Comparison of ENCODE assay signal across 7 worm cellular contexts in genomic region chrX:2731416-2731815, ce11.
A peak's percentile ranks its signal among the peaks of the same experiment; 100 is the strongest.
TF ChIP-seq lines count a peak whose summit lies in the region.

No protein-coding gene starts in this region.

TF ChIP-seq in whole organism, L1 larva, 84 proteins besides CTCF, POLR2A, EP300 and RAD21:
- TF ChIP-seq xbp-1 (tag; optimal IDR thresholded peaks at IDR 0.05; lab: Kevin White, UChicago) = no peak
- no peak for TF ChIP-seq nhr-12 (tag; optimal IDR thresholded peaks at IDR 0.05; lab: Kevin White, UChicago)
- no peak for TF ChIP-seq ztf-4 (tag; optimal IDR thresholded peaks at IDR 0.05; lab: Kevin White, UChicago)
- TF ChIP-seq vab-15 (tag; optimal IDR thresholded peaks at IDR 0.05; lab: Kevin White, UChicago) = peak; percentile 6
- TF ChIP-seq ceh-8 (GFP tag; optimal IDR thresholded peaks at IDR 0.05; lab: Kevin White, UChicago) = peak; percentile 90
- TF ChIP-seq dsc-1 (tag; optimal IDR thresholded peaks at IDR 0.05; lab: Kevin White, UChicago) = peak; percentile 22
- peak; percentile 49 for TF ChIP-seq lin-14 (GFP tag; optimal IDR thresholded peaks at IDR 0.05; lab: Kevin White, UChicago)
TF ChIP-seq in whole organism, L1 larva: peak in this region for 4.

TF ChIP-seq in whole organism, L3 larva, 47 proteins besides CTCF, POLR2A, EP300 and RAD21:
- no peak for TF ChIP-seq skn-1 (tag; optimal IDR thresholded peaks at IDR 0.05; lab: Kevin White, UChicago)
- TF ChIP-seq hmg-11 (tag; optimal IDR thresholded peaks at IDR 0.05; lab: Kevin White, UChicago) = peak; percentile 28
- peak; percentile 37 for TF ChIP-seq nfya-1 (tag; optimal IDR thresholded peaks at IDR 0.05; lab: Kevin White, UChicago; ENCODE audit: insufficient read depth)
TF ChIP-seq in whole organism, L3 larva: peak in this region for 2.

TF ChIP-seq in whole organism, L4 larva, 104 proteins besides CTCF, POLR2A, EP300 and RAD21:
- TF ChIP-seq hmg-1.1 (GFP tag; IDR thresholded peaks at IDR 0.05; lab: Robert Waterston, UW) = 0 out of 2 replicates have a peak, but pooled peaks have one; percentile 38
- TF ChIP-seq ceh-62 (tag; optimal IDR thresholded peaks at IDR 0.05; lab: Kevin White, UChicago) = no peak
- TF ChIP-seq set-16 (GFP tag; IDR thresholded peaks at IDR 0.05; lab: Robert Waterston, UW) = peak; percentile 96

TF ChIP-seq in whole organism, early embryonic, 17 proteins besides CTCF, POLR2A, EP300 and RAD21:
- TF ChIP-seq ceh-36 (tag; optimal IDR thresholded peaks at IDR 0.05; lab: Kevin White, UChicago) (no peak), hmbx-1 (tag; optimal IDR thresholded peaks at IDR 0.05; lab: Kevin White, UChicago) (no peak), aly-1 (tag; optimal IDR thresholded peaks at IDR 0.05; lab: Kevin White, UChicago) (no peak), ceh-13 (GFP tag; optimal IDR thresholded peaks at IDR 0.05; lab: Kevin White, UChicago) (no peak), tbx-11 (GFP tag; IDR thresholded peaks at IDR 0.05; lab: Robert Waterston, UW) (no peak), F13C5.2 (tag; optimal IDR thresholded peaks at IDR 0.05; lab: Kevin White, UChicago) (no peak), hmg-4 (GFP tag; optimal IDR thresholded peaks at IDR 0.05; lab: Kevin White, UChicago) (peak; percentile 61), tbx-37 (GFP tag; conservative IDR thresholded peaks at IDR 0.05; lab: Robert Waterston, UW) (no peak)

TF ChIP-seq in whole organism, late embryonic, 69 proteins besides CTCF, POLR2A, EP300 and RAD21:
- no peak for TF ChIP-seq pqm-1 (tag; optimal IDR thresholded peaks at IDR 0.05; lab: Kevin White, UChicago)
- peak; percentile 39 for TF ChIP-seq ceh-48 (tag; optimal IDR thresholded peaks at IDR 0.05; lab: Kevin White, UChicago)
- no peak for TF ChIP-seq elt-2 (tag; optimal IDR thresholded peaks at IDR 0.05; lab: Kevin White, UChicago)
- TF ChIP-seq ztf-16 (tag; optimal IDR thresholded peaks at IDR 0.05; lab: Kevin White, UChicago) = no peak
- TF ChIP-seq tbx-2 (tag; optimal IDR thresholded peaks at IDR 0.05; lab: Kevin White, UChicago) = no peak

TF ChIP-seq in whole organism, mixed stage, embryonic, 35 proteins besides CTCF, POLR2A, EP300 and RAD21:
- peak; percentile 12 for TF ChIP-seq sem-2 (GFP tag; optimal IDR thresholded peaks at IDR 0.05; lab: Kevin White, UChicago)
- TF ChIP-seq M03D4.4 (tag; optimal IDR thresholded peaks at IDR 0.05; lab: Kevin White, UChicago) = peak; percentile 37
- TF ChIP-seq mls-2 (tag; optimal IDR thresholded peaks at IDR 0.05; lab: Kevin White, UChicago) = peak; percentile 5
- no peak for TF ChIP-seq flh-1 (GFP tag; optimal IDR thresholded peaks at IDR 0.05; lab: Kevin White, UChicago)
- peak; percentile 63 for TF ChIP-seq sptf-1 (tag; optimal IDR thresholded peaks at IDR 0.05; lab: Kevin White, UChicago)
- TF ChIP-seq nhr-2 (tag; optimal IDR thresholded peaks at IDR 0.05; lab: Kevin White, UChicago) = no peak
TF ChIP-seq in whole organism, mixed stage, embryonic: peak in this region for 4.

TF ChIP-seq in whole organism, young adult, 124 proteins besides CTCF, POLR2A, EP300 and RAD21:
- 0 out of 2 replicates have a peak, but pooled peaks have one; percentile 51 for TF ChIP-seq lin-26 (GFP tag; IDR thresholded peaks at IDR 0.05; lab: Robert Waterston, UW)
- no peak for TF ChIP-seq B0261.1 (tag; optimal IDR thresholded peaks at IDR 0.05; lab: Kevin White, UChicago)
- TF ChIP-seq F10E7.11 (tag; optimal IDR thresholded peaks at IDR 0.05; lab: Kevin White, UChicago) = peak; percentile 56
- no peak for TF ChIP-seq F49E8.2 (tag; optimal IDR thresholded peaks at IDR 0.05; lab: Kevin White, UChicago; ENCODE audit: insufficient read depth)
- no peak for TF ChIP-seq sdz-38 (tag; optimal IDR thresholded peaks at IDR 0.05; lab: Kevin White, UChicago)
- TF ChIP-seq fkh-3 (tag; optimal IDR thresholded peaks at IDR 0.05; lab: Kevin White, UChicago) = no peak
- peak; percentile 24; the same call in 1 of the 2 replicates for TF ChIP-seq mcd-1 (GFP tag; IDR thresholded peaks at IDR 0.05; lab: Robert Waterston, UW)
- TF ChIP-seq C17E4.6 (GFP tag; IDR thresholded peaks at IDR 0.05; lab: Robert Waterston, UW) = 0 out of 2 replicates have a peak, but pooled peaks have one; percentile 20
- TF ChIP-seq zfh-2 (GFP tag; conservative IDR thresholded peaks at IDR 0.05; lab: Robert Waterston, UW) = no peak; the same call in 1 of the 2 replicates
- no peak for TF ChIP-seq let-607 (tag; optimal IDR thresholded peaks at IDR 0.05; lab: Kevin White, UChicago)
- TF ChIP-seq Y53F4B.3 (GFP tag; IDR thresholded peaks at IDR 0.05; lab: Robert Waterston, UW) = no peak
- TF ChIP-seq dpff-1 (tag; optimal IDR thresholded peaks at IDR 0.05; lab: Kevin White, UChicago) = no peak
- TF ChIP-seq ZK185.1 (tag; optimal IDR thresholded peaks at IDR 0.05; lab: Kevin White, UChicago; ENCODE audit: poor library complexity, severe bottlenecking) = no peak
- TF ChIP-seq egrh-3 (GFP tag; IDR thresholded peaks at IDR 0.05; lab: Robert Waterston, UW) = peak; percentile 95
- TF ChIP-seq let-526 (GFP tag; IDR thresholded peaks at IDR 0.05; lab: Robert Waterston, UW) = no peak
- no peak for TF ChIP-seq nfya-1 (tag; optimal IDR thresholded peaks at IDR 0.05; lab: Kevin White, UChicago; ENCODE audit: borderline replicate concordance, insufficient read depth)
- TF ChIP-seq ztf-6 (GFP tag; IDR thresholded peaks at IDR 0.05; lab: Robert Waterston, UW) = no peak
- TF ChIP-seq mes-4 (tag; optimal IDR thresholded peaks at IDR 0.05; lab: Kevin White, UChicago) = no peak
- no peak for TF ChIP-seq snpc-4 (GFP tag; optimal IDR thresholded peaks at IDR 0.05; lab: Kevin White, UChicago)
- no peak for TF ChIP-seq snpc-4 (tag; optimal IDR thresholded peaks at IDR 0.05; lab: Kevin White, UChicago)
- TF ChIP-seq chd-7 (tag; optimal IDR thresholded peaks at IDR 0.05; lab: Kevin White, UChicago) = no peak
